Fruit fly (Drosophila melanogaster): ENCODE data around the gene S-Lap3.

DNA sequence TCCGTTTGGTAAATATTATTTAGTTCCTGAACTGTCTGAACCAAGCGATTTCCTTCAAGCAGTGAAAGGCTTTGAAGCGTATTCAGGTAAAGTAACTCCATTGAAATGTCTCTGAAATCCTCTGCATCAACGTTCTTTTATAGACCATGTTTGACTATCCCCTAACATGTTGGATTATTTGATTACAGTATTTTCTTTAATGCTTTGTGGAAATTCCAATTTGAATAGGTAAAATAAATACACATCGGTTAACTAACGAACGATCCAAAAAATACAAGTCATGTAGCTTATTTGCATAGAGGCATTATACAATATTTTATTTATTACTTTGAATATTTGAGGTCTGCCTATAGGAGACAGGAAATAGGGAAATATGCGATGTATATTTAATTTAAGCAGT is 33.1 kb upstream of the S-Lap3 start, which contains the start of gene Ir67b:
- no peak for TF ChIP-seq psq (optimal IDR thresholded peaks at IDR 0.05)
- TF ChIP-seq Sin3A (optimal IDR thresholded peaks at IDR 0.05) = no peak

Data from Kc167 (cell line).